Fruit fly (Drosophila melanogaster): ENCODE measurements around the gene Root.

- no peak for TF ChIP-seq EcR (GFP tag; optimal IDR thresholded peaks at IDR 0.05)
- TF ChIP-seq pan (optimal IDR thresholded peaks at IDR 0.05) = no peak
- TF ChIP-seq usp (GFP tag; optimal IDR thresholded peaks at IDR 0.05) = no peak
- no peak for TF ChIP-seq Dll (optimal IDR thresholded peaks at IDR 0.05)
- TF ChIP-seq psq (optimal IDR thresholded peaks at IDR 0.05) = no peak
- TF ChIP-seq CG8478 (optimal IDR thresholded peaks at IDR 0.05) = no peak
Measured at dm6 chr3R:24148838-24149237, 35.8 kb downstream of the Root start, which contains the start of gene Slimp.

All from whole organism.